Fruit fly (Drosophila melanogaster) whole organism, embryonic: ENCODE measurements around the gene CG15011.
A peak's percentile ranks its signal among the peaks of the same experiment; 100 is the strongest.

Experiments used
- CG10147 ChIP-seq: fragments of 200-800 bp; sonication (Bioruptor generic); optimal IDR thresholded peaks from 2 replicates; lab custom pipeline; 2019; ENCODE audit warnings: missing biosample characterization, mild to moderate bottlenecking, missing genetic modification characterization, moderate library complexity
- CG10543 ChIP-seq: fragments of 200-800 bp; sonication (Bioruptor generic); optimal IDR thresholded peaks from 3 replicates; lab custom pipeline; 2017; ENCODE audit warnings: missing biosample characterization, mild to moderate bottlenecking, missing genetic modification characterization, moderate library complexity
- CG10979 ChIP-seq: fragments of 200-800 bp; sonication (Bioruptor generic); optimal IDR thresholded peaks from 2 replicates; lab custom pipeline; 2018; ENCODE audit warnings: missing biosample characterization, mild to moderate bottlenecking, missing genetic modification characterization, moderate library complexity
- CG12219 ChIP-seq: fragments of 200-800 bp; sonication (Bioruptor generic); optimal IDR thresholded peaks from 3 replicates; lab custom pipeline; 2018; ENCODE audit warnings: missing biosample characterization, mild to moderate bottlenecking, missing genetic modification characterization
- CG12391 ChIP-seq: fragments of 200-800 bp; sonication (Bioruptor generic); optimal IDR thresholded peaks from 3 replicates; lab custom pipeline; 2018; ENCODE audit warnings: missing biosample characterization, mild to moderate bottlenecking, missing genetic modification characterization, moderate library complexity
- CG14441 ChIP-seq: fragments of 200-800 bp; sonication (Bioruptor generic); IDR thresholded peaks from 2 replicates; pipeline ENCODE4 v1.3.6; 2022; ENCODE audit warnings: missing biosample characterization, missing genetic modification characterization
- CG14667 ChIP-seq: fragments of 200-800 bp; sonication (Bioruptor generic); IDR thresholded peaks from 2 replicates; pipeline ENCODE4 v1.3.6; 2022; ENCODE audit warnings: missing biosample characterization, missing genetic modification characterization
- CG14860 ChIP-seq: fragments of 200-800 bp; sonication (Bioruptor generic); IDR thresholded peaks from 3 replicates; pipeline ENCODE4 v1.3.6; 2022; ENCODE audit warnings: missing biosample characterization, missing genetic modification characterization; ENCODE audit not compliant: partially characterized antibody
- CG15601 ChIP-seq: fragments of 200-800 bp; sonication (Bioruptor generic); optimal IDR thresholded peaks from 3 replicates; lab custom pipeline; 2019; ENCODE audit warnings: missing biosample characterization, mild to moderate bottlenecking, missing genetic modification characterization, moderate library complexity
- CG16779 ChIP-seq: fragments of 200-800 bp; sonication (Bioruptor generic); IDR thresholded peaks from 2 replicates; pipeline ENCODE4 v1.3.6; 2022; ENCODE audit warnings: missing biosample characterization, missing genetic modification characterization
- CG16813 ChIP-seq: fragments of 200-800 bp; sonication (Bioruptor generic); IDR thresholded peaks from 3 replicates; pipeline ENCODE4 v1.3.6; 2022; ENCODE audit warnings: missing biosample characterization, missing genetic modification characterization; ENCODE audit not compliant: partially characterized antibody
- CG16863 ChIP-seq: fragments of 200-800 bp; sonication (Bioruptor generic); optimal IDR thresholded peaks from 3 replicates; lab custom pipeline; 2016; ENCODE audit warnings: missing biosample characterization, missing genetic modification characterization
- CG17385 ChIP-seq: fragments of 200-800 bp; sonication (Bioruptor generic); optimal IDR thresholded peaks from 3 replicates; lab custom pipeline; 2018; ENCODE audit warnings: missing biosample characterization, mild to moderate bottlenecking, missing genetic modification characterization
- CG17802 ChIP-seq: fragments of 200-800 bp; sonication (Bioruptor generic); optimal IDR thresholded peaks from 2 replicates; lab custom pipeline; 2018; ENCODE audit warnings: missing biosample characterization, mild to moderate bottlenecking, missing genetic modification characterization, moderate library complexity
- CG18262 ChIP-seq: fragments of 200-800 bp; optimal IDR thresholded peaks from 3 replicates; lab custom pipeline; 2019; ENCODE audit warnings: missing biosample characterization, mild to moderate bottlenecking, missing genetic modification characterization, moderate library complexity
- CG18599 ChIP-seq: fragments of 200-800 bp; sonication (Bioruptor generic); optimal IDR thresholded peaks from 3 replicates; lab custom pipeline; 2017; ENCODE audit warnings: missing biosample characterization, missing genetic modification characterization, mild to moderate bottlenecking, moderate library complexity, missing genetic modification reagents
- CG3838 ChIP-seq: fragments of 200-800 bp; sonication (Bioruptor generic); optimal IDR thresholded peaks from 3 replicates; lab custom pipeline; 2016; ENCODE audit warnings: missing biosample characterization, missing genetic modification characterization
- CG42726 ChIP-seq: fragments of 200-800 bp; sonication (Bioruptor generic); IDR thresholded peaks from 2 replicates; pipeline ENCODE4 v1.3.6; 2022; ENCODE audit warnings: missing biosample characterization, missing genetic modification characterization; ENCODE audit not compliant: partially characterized antibody
- CG4328 ChIP-seq: fragments of 200-800 bp; sonication (Bioruptor generic); optimal IDR thresholded peaks from 3 replicates; lab custom pipeline; 2017; ENCODE audit warnings: missing biosample characterization, missing genetic modification reagents, missing genetic modification characterization
- CG7271 ChIP-seq: fragments of 200-800 bp; sonication (Bioruptor generic); optimal IDR thresholded peaks from 2 replicates; lab custom pipeline; 2018; ENCODE audit warnings: missing biosample characterization, mild to moderate bottlenecking, missing genetic modification characterization, moderate library complexity
- CG7839 ChIP-seq: fragments of 200-800 bp; sonication (Bioruptor generic); optimal IDR thresholded peaks from 3 replicates; lab custom pipeline; 2018; ENCODE audit warnings: missing biosample characterization, mild to moderate bottlenecking, missing genetic modification characterization, moderate library complexity
- CG8359 ChIP-seq: fragments of 200-800 bp; sonication (Bioruptor generic); optimal IDR thresholded peaks from 2 replicates; lab custom pipeline; 2017; ENCODE audit warnings: missing biosample characterization, mild to moderate bottlenecking, missing genetic modification characterization, borderline replicate concordance
- Elba2 ChIP-seq: fragments of 200-800 bp; sonication (Bioruptor generic); optimal IDR thresholded peaks from 3 replicates; lab custom pipeline; 2016; ENCODE audit warnings: missing biosample characterization, missing genetic modification characterization
- H2.0 ChIP-seq: fragments of 200-800 bp; sonication (Bioruptor generic); IDR thresholded peaks from 2 replicates; pipeline ENCODE4 v1.3.6; 2022; ENCODE audit warnings: missing biosample characterization, missing genetic modification characterization
- Med ChIP-seq: fragments of 200-800 bp; sonication (Bioruptor generic); peaks from one replicate; lab custom pipeline; 2016; ENCODE audit warnings: missing biosample characterization, missing genetic modification characterization, mild to moderate bottlenecking, inconsistent platforms, moderate library complexity
- Mes4 ChIP-seq: fragments of 200-800 bp; sonication (Bioruptor generic); optimal IDR thresholded peaks from 2 replicates; lab custom pipeline; 2016; ENCODE audit warnings: missing biosample characterization, missing genetic modification characterization
- NC2β ChIP-seq: fragments of 200-800 bp; sonication (Bioruptor generic); optimal IDR thresholded peaks from 2 replicates; lab custom pipeline; 2016; ENCODE audit warnings: missing biosample characterization, missing genetic modification characterization
- Optix ChIP-seq: fragments of 200-800 bp; sonication (Bioruptor generic); IDR thresholded peaks from 3 replicates; pipeline ENCODE4 v1.3.6; 2022; ENCODE audit warnings: missing biosample characterization, missing genetic modification characterization
- Pdp1 ChIP-seq, 2 experiments: fragments of 200-800 bp; sonication (Bioruptor generic); optimal IDR thresholded peaks; 3 replicates each; lab custom pipeline; 2016; ENCODE audit warnings: missing biosample characterization in 2 of 2, missing genetic modification characterization in 2 of 2, mild to moderate bottlenecking in 1 of 2, moderate library complexity in 1 of 2
- Rfx ChIP-seq: fragments of 200-800 bp; sonication (Bioruptor generic); IDR thresholded peaks from 2 replicates; pipeline ENCODE4 v1.3.6; 2022; ENCODE audit warnings: missing biosample characterization, missing genetic modification characterization
- Sry-δ ChIP-seq: fragments of 200-800 bp; sonication (Bioruptor generic); optimal IDR thresholded peaks from 2 replicates; lab custom pipeline; 2016; ENCODE audit warnings: missing biosample characterization, missing genetic modification characterization
- bcd ChIP-seq: fragments of 200-800 bp; sonication (Bioruptor generic); optimal IDR thresholded peaks from 2 replicates; lab custom pipeline; 2017; ENCODE audit warnings: missing biosample characterization, mild to moderate bottlenecking, missing genetic modification characterization
- cg ChIP-seq: fragments of 200-800 bp; sonication (Bioruptor generic); optimal IDR thresholded peaks from 3 replicates; lab custom pipeline; 2019; ENCODE audit warnings: missing biosample characterization, mild to moderate bottlenecking, missing genetic modification characterization, moderate library complexity
- crol ChIP-seq: fragments of 200-800 bp; sonication (Bioruptor generic); IDR thresholded peaks from 2 replicates; pipeline ENCODE4 v1.3.6; 2022; ENCODE audit warnings: missing biosample characterization, missing genetic modification characterization
- dimm ChIP-seq: fragments of 200-800 bp; sonication (Bioruptor generic); IDR thresholded peaks from 2 replicates; pipeline ENCODE4 v1.3.6; 2022; ENCODE audit warnings: missing biosample characterization, missing genetic modification characterization
- en ChIP-seq: fragments of 200-800 bp; sonication (Bioruptor generic); optimal IDR thresholded peaks from 2 replicates; lab custom pipeline; 2016; ENCODE audit warnings: missing biosample characterization, missing genetic modification characterization
- eyg ChIP-seq: fragments of 200-800 bp; sonication (Bioruptor generic); optimal IDR thresholded peaks from 3 replicates; lab custom pipeline; 2016; ENCODE audit warnings: missing biosample characterization, missing genetic modification characterization
- hkb ChIP-seq, 2 experiments: fragments of 200-800 bp in 1 of 2; fragments of >200 bp in 1 of 2; sonication (Bioruptor generic) in 1 of 2; IDR thresholded peaks in 1 of 2; optimal IDR thresholded peaks in 1 of 2; 2 replicates each; pipeline versions ENCODE4 v1.3.6 to Lab custom; 2017 to 2022; ENCODE audit warnings: missing biosample characterization in 1 of 2, missing genetic modification characterization in 1 of 2
- ind ChIP-seq: fragments of 200-800 bp; sonication (Bioruptor generic); optimal IDR thresholded peaks from 3 replicates; lab custom pipeline; 2016; ENCODE audit warnings: missing biosample characterization, missing genetic modification characterization
- klu ChIP-seq: fragments of 200-800 bp; sonication (Bioruptor generic); IDR thresholded peaks from 2 replicates; pipeline ENCODE4 v1.3.6; 2022; ENCODE audit warnings: missing biosample characterization, missing genetic modification characterization
- kni ChIP-seq: fragments of 200-800 bp; sonication (Bioruptor generic); optimal IDR thresholded peaks from 3 replicates; lab custom pipeline; 2017; ENCODE audit warnings: mild to moderate bottlenecking, missing biosample characterization, missing genetic modification reagents, missing genetic modification characterization
- so ChIP-seq: fragments of 200-800 bp; sonication (Bioruptor generic); IDR thresholded peaks from 3 replicates; pipeline ENCODE4 v1.3.6; 2022; ENCODE audit warnings: missing biosample characterization, missing genetic modification characterization
- sqz ChIP-seq: fragments of 200-800 bp; sonication (Bioruptor generic); optimal IDR thresholded peaks from 3 replicates; lab custom pipeline; 2018; ENCODE audit warnings: missing biosample characterization, mild to moderate bottlenecking, missing genetic modification characterization
- tll ChIP-seq, 2 experiments: fragments of 200-800 bp in 1 of 2; fragments of >200 bp in 1 of 2; sonication (Bioruptor generic) in 1 of 2; optimal IDR thresholded peaks; 2 replicates each; lab custom pipeline; 2017 to 2019; ENCODE audit warnings: missing biosample characterization in 2 of 2, missing genetic modification characterization in 2 of 2, mild to moderate bottlenecking in 1 of 2, moderate library complexity in 1 of 2
- vfl ChIP-seq: fragments of 200-800 bp; sonication (Bioruptor generic); optimal IDR thresholded peaks from 2 replicates; lab custom pipeline; 2016; ENCODE audit warnings: missing biosample characterization, missing genetic modification characterization
- zfh1 ChIP-seq: fragments of 200-800 bp; sonication (Bioruptor generic); IDR thresholded peaks from 3 replicates; pipeline ENCODE4 v1.3.6; 2022; ENCODE audit warnings: missing biosample characterization, missing genetic modification characterization

Gene CG15011

DNA sequence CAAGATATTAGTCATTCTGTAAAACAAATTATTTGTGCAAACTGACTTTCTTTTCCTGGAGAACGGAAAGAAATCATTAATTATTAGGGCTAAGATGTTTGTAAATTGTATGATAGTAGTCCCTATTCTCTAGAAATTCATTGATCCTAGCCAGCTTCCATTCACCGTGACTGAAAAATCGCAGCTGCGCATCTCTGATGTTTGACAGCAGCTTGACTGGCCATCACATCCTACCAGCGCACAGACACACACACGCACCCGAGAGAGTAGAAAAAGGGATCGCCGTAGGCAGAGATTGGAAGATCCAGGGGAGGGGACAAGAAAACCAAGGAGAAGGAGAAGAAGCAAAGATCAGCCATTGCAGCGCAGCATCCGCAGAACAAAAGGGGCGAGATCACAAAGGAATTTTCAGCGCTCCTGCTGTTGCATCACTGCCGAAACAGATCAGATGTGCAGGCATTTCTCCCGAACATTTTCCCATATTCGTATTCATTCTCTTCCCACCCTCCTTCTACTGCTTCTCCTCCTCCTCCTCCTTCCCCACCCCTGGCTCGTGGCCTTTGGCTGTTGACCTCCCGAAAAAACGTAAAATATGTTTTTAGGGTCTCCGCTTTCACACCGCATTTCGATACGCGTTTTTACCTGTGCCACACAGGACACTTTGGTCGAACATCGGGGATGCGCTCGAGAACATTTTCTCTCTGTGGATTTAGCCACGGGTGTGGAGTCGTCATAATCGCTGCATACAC lies 5.9 kb downstream of the CG15011 start (continued):
- TF ChIP-seq Optix (GFP tag; lab: Robert Waterston, UW) (no peak), hkb (optimal IDR thresholded peaks at IDR 0.05; lab: Kevin White, UChicago) (no peak), hkb (GFP tag; IDR thresholded peaks at IDR 0.05; lab: Robert Waterston, UW) (no peak), CG8359 (GFP tag; lab: Kevin White, UChicago) (no peak), crol (GFP tag; lab: Robert Waterston, UW) (peak; percentile 77), NC2β (GFP tag; lab: Kevin White, UChicago) (no peak), Pdp1 (GFP tag; optimal IDR thresholded peaks at IDR 0.05; lab: Kevin White, UChicago) (peak in 1 of 2 experiments; percentile 29), CG3838 (GFP tag; lab: Kevin White, UChicago) (no peak), sqz (GFP tag; lab: Kevin White, UChicago) (no peak), CG16813 (GFP tag; lab: Robert Waterston, UW) (no peak), CG18262 (tag; lab: Kevin White, UChicago) (no peak), zfh1 (GFP tag; lab: Robert Waterston, UW) (0 out of 3 replicates have a peak, but pooled peaks have one; percentile 13), CG10147 (GFP tag; lab: Kevin White, UChicago) (no peak), tll (GFP tag; optimal IDR thresholded peaks at IDR 0.05; lab: Kevin White, UChicago) (no peak), CG12219 (GFP tag; lab: Kevin White, UChicago) (no peak), kni (GFP tag; lab: Kevin White, UChicago) (peak; percentile 86), CG16779 (GFP tag; lab: Robert Waterston, UW) (no peak), CG42726 (GFP tag; lab: Robert Waterston, UW) (no peak), ind (no peak), so (GFP tag; lab: Robert Waterston, UW) (no peak), H2.0 (GFP tag; lab: Robert Waterston, UW) (no peak), Med (peak; percentile 86), bcd (GFP tag; lab: Kevin White, UChicago) (no peak), en (no peak), CG7839 (tag; lab: Kevin White, UChicago) (no peak), CG16863 (GFP tag; lab: Kevin White, UChicago) (no peak), CG14667 (GFP tag; lab: Robert Waterston, UW) (no peak), CG15601 (tag; lab: Kevin White, UChicago) (no peak), CG14860 (no peak), Sry-δ (GFP tag; lab: Kevin White, UChicago) (no peak), cg (GFP tag; lab: Kevin White, UChicago) (no peak), CG10543 (GFP tag; lab: Kevin White, UChicago) (no peak), Mes4 (GFP tag; lab: Kevin White, UChicago) (no peak), eyg (GFP tag; lab: Kevin White, UChicago) (no peak), Elba2 (GFP tag; lab: Kevin White, UChicago) (no peak), CG10979 (tag; lab: Kevin White, UChicago) (no peak), CG17802 (peak; percentile 6)

dm6 chr3L:4252121-4252861 lies 6.7 kb downstream of the CG15011 start:
- no peak for TF ChIP-seq vfl (GFP tag; lab: Kevin White, UChicago)
- TF ChIP-seq Rfx (GFP tag; lab: Robert Waterston, UW), result no peak
- peak; percentile 91 for TF ChIP-seq CG17385 (GFP tag; lab: Kevin White, UChicago)
- TF ChIP-seq klu (GFP tag; lab: Robert Waterston, UW), result no peak
- no peak for TF ChIP-seq dimm (GFP tag; lab: Robert Waterston, UW)
- TF ChIP-seq CG14441, result no peak
- no peak for TF ChIP-seq CG42726 (GFP tag; lab: Robert Waterston, UW)
- no peak for TF ChIP-seq CG18599
- TF ChIP-seq Sry-δ (GFP tag; lab: Kevin White, UChicago), result no peak
- TF ChIP-seq CG12391 (tag; lab: Kevin White, UChicago), result no peak
- no peak for TF ChIP-seq CG7271
- TF ChIP-seq CG12219 (GFP tag; lab: Kevin White, UChicago), result no peak
- no peak for TF ChIP-seq CG4328 (GFP tag; lab: Kevin White, UChicago)
